Fruit fly (Drosophila melanogaster): ENCODE data around the gene CG11069.

Gene CG11069

DNA sequence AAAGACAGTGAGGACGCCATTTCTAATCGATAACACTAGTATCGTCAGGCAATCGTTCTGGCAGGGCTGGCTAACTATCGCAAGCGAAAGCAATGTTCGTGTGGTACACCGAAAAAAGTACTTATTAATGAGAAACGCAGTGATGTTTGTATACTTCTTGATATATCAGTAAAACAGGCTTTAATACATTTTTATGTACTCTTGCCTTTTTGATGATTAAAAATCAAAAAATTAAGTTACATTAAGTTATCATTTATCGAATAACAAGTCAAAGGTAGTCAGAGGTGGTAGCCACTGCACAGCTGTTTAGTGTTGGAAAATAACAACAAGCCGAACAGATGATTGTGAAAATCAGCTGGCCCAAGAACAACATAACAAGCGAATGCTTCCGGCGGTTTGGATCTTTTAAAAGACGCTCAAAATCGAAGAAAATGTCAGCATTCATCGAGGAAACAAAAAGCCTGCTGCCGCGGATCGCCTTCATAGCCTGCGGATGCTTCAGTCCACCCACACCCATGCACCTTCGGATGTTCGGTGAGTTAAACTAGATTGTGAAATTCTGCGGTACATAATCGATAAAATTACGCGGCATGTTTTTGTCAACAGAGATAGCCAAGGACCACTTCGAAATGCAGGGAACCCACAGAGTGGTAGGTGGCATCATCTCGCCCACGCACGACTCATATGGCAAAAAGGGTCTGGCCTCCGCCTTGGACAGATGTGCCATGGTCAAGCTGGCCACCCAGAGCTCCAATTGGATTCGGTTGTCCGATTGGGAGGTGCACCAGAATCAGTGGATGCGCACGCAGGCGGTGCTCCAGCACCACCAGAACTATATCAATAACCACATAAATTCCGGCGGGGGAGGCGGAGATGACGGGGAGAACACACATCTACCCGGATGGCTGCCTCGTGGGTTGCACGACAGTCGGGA is 50.6 kb downstream of the CG11069 start, which contains the start of the genes ssh and Nmnat (continued):
- no peak for TF ChIP-seq pros (GFP tag; optimal IDR thresholded peaks at IDR 0.05)
- no peak for TF ChIP-seq bowl (GFP tag; IDR thresholded peaks at IDR 0.05)
- no peak for TF ChIP-seq E2f1 (GFP tag; IDR thresholded peaks at IDR 0.05)
- TF ChIP-seq Dad (GFP tag; optimal IDR thresholded peaks at IDR 0.05): peak; percentile 21
- peak; percentile 15; the same call in 1 of the 4 replicates for TF ChIP-seq Gug (GFP tag; IDR thresholded peaks at IDR 0.05)
- TF ChIP-seq CG10654 (GFP tag; optimal IDR thresholded peaks at IDR 0.05): peak; percentile 11
- TF ChIP-seq CG1603 (tag; optimal IDR thresholded peaks at IDR 0.05): peak; percentile 29
- TF ChIP-seq CG9609 (GFP tag; optimal IDR thresholded peaks at IDR 0.05): peak; percentile 9
- peak; percentile 88 for TF ChIP-seq nerfin-2 (GFP tag; IDR thresholded peaks at IDR 0.05; ENCODE audit: partially characterized antibody)
- no peak for TF ChIP-seq CrebB (tag; optimal IDR thresholded peaks at IDR 0.05)
- peak; percentile 30 for TF ChIP-seq CG8478 (optimal IDR thresholded peaks at IDR 0.05)
- no peak for TF ChIP-seq CG5953 (GFP tag; IDR thresholded peaks at IDR 0.05)
- peak; percentile 79 for TF ChIP-seq Elba2 (GFP tag; optimal IDR thresholded peaks at IDR 0.05)
- no peak for TF ChIP-seq CG11456 (GFP tag; IDR thresholded peaks at IDR 0.05)
- no peak for TF ChIP-seq lmd (GFP tag; IDR thresholded peaks at IDR 0.05)
- TF ChIP-seq CG10209 (GFP tag; optimal IDR thresholded peaks at IDR 0.05): peak; percentile 5
- no peak for TF ChIP-seq CG7745 (tag; optimal IDR thresholded peaks at IDR 0.05)
- no peak for TF ChIP-seq klu (GFP tag; IDR thresholded peaks at IDR 0.05)
- TF ChIP-seq CG7271 (tag; optimal IDR thresholded peaks at IDR 0.05): no peak
- peak; percentile 65 for TF ChIP-seq sob (GFP tag; IDR thresholded peaks at IDR 0.05)
- TF ChIP-seq Dref (GFP tag; IDR thresholded peaks at IDR 0.05): peak; percentile 92
- TF ChIP-seq gcm (GFP tag; optimal IDR thresholded peaks at IDR 0.05): no peak
- no peak for TF ChIP-seq CG16863 (GFP tag; optimal IDR thresholded peaks at IDR 0.05)
- no peak for TF ChIP-seq chn (GFP tag; optimal IDR thresholded peaks at IDR 0.05)
- peak; percentile 95 for TF ChIP-seq Dll (GFP tag; IDR thresholded peaks at IDR 0.05; ENCODE audit: partially characterized antibody)
- TF ChIP-seq scrt (GFP tag; optimal IDR thresholded peaks at IDR 0.05): no peak
- TF ChIP-seq nau (GFP tag; optimal IDR thresholded peaks at IDR 0.05): no peak
- TF ChIP-seq CG14014 (GFP tag; IDR thresholded peaks at IDR 0.05): no peak
- no peak for TF ChIP-seq CG14050 (GFP tag; IDR thresholded peaks at IDR 0.05)
- peak; percentile 57 for TF ChIP-seq gro (GFP tag; optimal IDR thresholded peaks at IDR 0.05)
- no peak for TF ChIP-seq Adf1 (GFP tag; IDR thresholded peaks at IDR 0.05)
- peak; percentile 19 for TF ChIP-seq CG4424 (GFP tag; optimal IDR thresholded peaks at IDR 0.05)
- peak; percentile 92 for TF ChIP-seq MBD-R2 (GFP tag; IDR thresholded peaks at IDR 0.05)
- no peak for TF ChIP-seq Oli (tag; optimal IDR thresholded peaks at IDR 0.05)
- TF ChIP-seq Mrtf (GFP tag; IDR thresholded peaks at IDR 0.05): no peak
- 0 out of 2 replicates have a peak, but pooled peaks have one; percentile 36 for TF ChIP-seq al (GFP tag; IDR thresholded peaks at IDR 0.05)
- no peak for TF ChIP-seq Spps (tag; optimal IDR thresholded peaks at IDR 0.05)
- no peak for TF ChIP-seq Hr78 (GFP tag; optimal IDR thresholded peaks at IDR 0.05)
- TF ChIP-seq ac (GFP tag; optimal IDR thresholded peaks at IDR 0.05): no peak
- no peak for TF ChIP-seq z (GFP tag; IDR thresholded peaks at IDR 0.05)
- no peak for TF ChIP-seq CG6175 (GFP tag; IDR thresholded peaks at IDR 0.05)
- TF ChIP-seq lbe (GFP tag; optimal IDR thresholded peaks at IDR 0.05): peak; percentile 55
- no peak for TF ChIP-seq danr (GFP tag; IDR thresholded peaks at IDR 0.05)
- TF ChIP-seq hth (optimal IDR thresholded peaks at IDR 0.05): no peak
- TF ChIP-seq CG11695 (GFP tag; IDR thresholded peaks at IDR 0.05): no peak
- no peak for TF ChIP-seq CG12104 (GFP tag; optimal IDR thresholded peaks at IDR 0.05)
- TF ChIP-seq caup (GFP tag; optimal IDR thresholded peaks at IDR 0.05; ENCODE audit: severe bottlenecking): peak; percentile 16
- no peak for TF ChIP-seq CG43689 (GFP tag; IDR thresholded peaks at IDR 0.05)
- TF ChIP-seq Med (GFP tag): peak; percentile 84
- peak; percentile 56 for TF ChIP-seq CG17186 (GFP tag; optimal IDR thresholded peaks at IDR 0.05)
